Fruit fly (Drosophila melanogaster): ENCODE measurements around the gene CG15021.

Gene CG15021

dm6 chr3L:4474946-4475470 is 38.5 kb downstream of the CG15021 start (continued):
- TF ChIP-seq gsb-n (tag; optimal IDR thresholded peaks at IDR 0.05): peak; percentile 67
- TF ChIP-seq Fer3 (tag; optimal IDR thresholded peaks at IDR 0.05): peak; percentile 87
- TF ChIP-seq Atf3 (GFP tag; optimal IDR thresholded peaks at IDR 0.05): peak; percentile 50
- peak; percentile 69 for TF ChIP-seq Max (GFP tag; optimal IDR thresholded peaks at IDR 0.05)
- peak; percentile 57 for TF ChIP-seq exex (tag; optimal IDR thresholded peaks at IDR 0.05)
- peak; percentile 97 for TF ChIP-seq lab (GFP tag; optimal IDR thresholded peaks at IDR 0.05)
- peak; percentile 14 for TF ChIP-seq HLH54F (GFP tag; optimal IDR thresholded peaks at IDR 0.05)
- TF ChIP-seq ap (GFP tag; IDR thresholded peaks at IDR 0.05): peak; percentile 58
- TF ChIP-seq CG6654 (GFP tag; optimal IDR thresholded peaks at IDR 0.05): peak; percentile 66
- no peak for TF ChIP-seq Sin3A (optimal IDR thresholded peaks at IDR 0.05)
- peak; percentile 12; the same call in 1 of the 2 replicates for TF ChIP-seq CG6689 (GFP tag; IDR thresholded peaks at IDR 0.05)
- peak; percentile 82 for TF ChIP-seq CG2116 (GFP tag; optimal IDR thresholded peaks at IDR 0.05)
- TF ChIP-seq CG4424 (GFP tag; optimal IDR thresholded peaks at IDR 0.05): peak; percentile 80
- TF ChIP-seq CoRest (tag; optimal IDR thresholded peaks at IDR 0.05): peak; percentile 49
- TF ChIP-seq nerfin-2 (GFP tag; IDR thresholded peaks at IDR 0.05; ENCODE audit: partially characterized antibody): no peak
- no peak for TF ChIP-seq CkIIα-i1 (GFP tag; IDR thresholded peaks at IDR 0.05)
- TF ChIP-seq tna (GFP tag; IDR thresholded peaks at IDR 0.05; ENCODE audit: partially characterized antibody): no peak
- TF ChIP-seq CG10462 (GFP tag; optimal IDR thresholded peaks at IDR 0.05): peak; percentile 4
- TF ChIP-seq Gsc (GFP tag; IDR thresholded peaks at IDR 0.05): no peak
- no peak for TF ChIP-seq CG15073 (GFP tag; optimal IDR thresholded peaks at IDR 0.05)
- peak; percentile 52 for TF ChIP-seq dm (GFP tag; optimal IDR thresholded peaks at IDR 0.05)
- 0 out of 3 replicates have a peak, but pooled peaks have one; percentile 6 for TF ChIP-seq row (GFP tag; IDR thresholded peaks at IDR 0.05)
- no peak for TF ChIP-seq inv (GFP tag; IDR thresholded peaks at IDR 0.05; ENCODE audit: partially characterized antibody)
- TF ChIP-seq dpn (GFP tag; optimal IDR thresholded peaks at IDR 0.05): peak; percentile 42 to 67
- peak; percentile 56; the same call in 1 of the 2 replicates for TF ChIP-seq Awh (GFP tag; IDR thresholded peaks at IDR 0.05)
- TF ChIP-seq wek (GFP tag; optimal IDR thresholded peaks at IDR 0.05): peak; percentile 89
- peak; percentile 95 for TF ChIP-seq CG6813 (GFP tag; optimal IDR thresholded peaks at IDR 0.05)
- no peak for TF ChIP-seq HLH4C (GFP tag; IDR thresholded peaks at IDR 0.05; ENCODE audit: partially characterized antibody)
- peak; percentile 33 for TF ChIP-seq pho (GFP tag; optimal IDR thresholded peaks at IDR 0.05)
- TF ChIP-seq Vsx1 (GFP tag; optimal IDR thresholded peaks at IDR 0.05): peak; percentile 91
- peak; percentile 84 for TF ChIP-seq CG10431 (GFP tag; optimal IDR thresholded peaks at IDR 0.05)
- no peak for TF ChIP-seq Adf1 (GFP tag; IDR thresholded peaks at IDR 0.05)
- TF ChIP-seq Meics (GFP tag; optimal IDR thresholded peaks at IDR 0.05): peak; percentile 93
- TF ChIP-seq CG3065 (GFP tag; optimal IDR thresholded peaks at IDR 0.05): peak; percentile 39
- no peak for TF ChIP-seq CG18262 (tag; optimal IDR thresholded peaks at IDR 0.05)
- peak; percentile 33 for TF ChIP-seq CG12155 (GFP tag; optimal IDR thresholded peaks at IDR 0.05)
- TF ChIP-seq eve (GFP tag; optimal IDR thresholded peaks at IDR 0.05): peak in 1 of 2 experiments; percentile 62
- TF ChIP-seq chn (GFP tag; optimal IDR thresholded peaks at IDR 0.05): peak; percentile 50
- no peak for TF ChIP-seq CG15479 (GFP tag; optimal IDR thresholded peaks at IDR 0.05)
- no peak for TF ChIP-seq knrl (GFP tag; IDR thresholded peaks at IDR 0.05; ENCODE audit: partially characterized antibody)
- TF ChIP-seq bowl (GFP tag; IDR thresholded peaks at IDR 0.05): peak; percentile 42; the same call in 1 of the 2 replicates
- TF ChIP-seq repo (GFP tag; optimal IDR thresholded peaks at IDR 0.05): peak; percentile 65
- TF ChIP-seq sob (GFP tag; IDR thresholded peaks at IDR 0.05): peak; percentile 80
- TF ChIP-seq CG12744 (GFP tag; optimal IDR thresholded peaks at IDR 0.05): peak; percentile 91
- TF ChIP-seq zen2 (GFP tag; IDR thresholded peaks at IDR 0.05; ENCODE audit: partially characterized antibody): no peak
- TF ChIP-seq CG9797 (GFP tag; optimal IDR thresholded peaks at IDR 0.05): no peak
- TF ChIP-seq CG15601 (tag; optimal IDR thresholded peaks at IDR 0.05): peak; percentile 81
- TF ChIP-seq CG9609 (GFP tag; optimal IDR thresholded peaks at IDR 0.05): peak; percentile 29
- peak; percentile 87 for TF ChIP-seq CG6683 (GFP tag; optimal IDR thresholded peaks at IDR 0.05)
- TF ChIP-seq NfI (GFP tag; optimal IDR thresholded peaks at IDR 0.05): peak; percentile 95
